Fruit fly (Drosophila melanogaster) whole organism, wandering third instar larva: Measurements from ENCODE around the gene CG11178.
A peak's percentile ranks its signal among the peaks of the same experiment; 100 is the strongest.

Experiments
- CG32264 ChIP-seq: fragments of 200-800 bp; sonication (Bioruptor generic); optimal IDR thresholded peaks from 2 replicates; lab custom pipeline; 2016; ENCODE audit warnings: missing biosample characterization, missing genetic modification characterization
- CG9705 ChIP-seq: fragments of 200-800 bp; sonication (Bioruptor generic); optimal IDR thresholded peaks from 2 replicates; lab custom pipeline; 2018; ENCODE audit warnings: missing biosample characterization, mild to moderate bottlenecking, missing genetic modification characterization
- CrebA ChIP-seq: fragments of 200-800 bp; sonication (Bioruptor generic); optimal IDR thresholded peaks from 2 replicates; lab custom pipeline; 2016; ENCODE audit warnings: missing biosample characterization, mild to moderate bottlenecking, missing genetic modification characterization, borderline replicate concordance
- Dfd ChIP-seq: fragments of >200 bp; optimal IDR thresholded peaks from 2 replicates; lab custom pipeline; 2017; ENCODE audit warnings: missing biosample characterization, missing genetic modification characterization
- Dif ChIP-seq: fragments of 200-275, 200-300 bp; sonication (Bioruptor generic); optimal IDR thresholded peaks from 2 replicates; lab custom pipeline; 2018; ENCODE audit warnings: missing biosample characterization, missing genetic modification characterization; ENCODE audit not compliant: partially characterized antibody
- GATAd ChIP-seq: sonication (Bioruptor generic); optimal IDR thresholded peaks from 2 replicates; lab custom pipeline; 2016; ENCODE audit warnings: missing biosample characterization, missing genetic modification characterization
- HLH106 ChIP-seq: fragments of 200-800 bp; optimal IDR thresholded peaks from 3 replicates; lab custom pipeline; 2019; ENCODE audit warnings: missing biosample characterization, mild to moderate bottlenecking, missing genetic modification characterization, moderate library complexity
- Hnf4 ChIP-seq: fragments of 200-800 bp; sonication (Bioruptor generic); optimal IDR thresholded peaks from 2 replicates; lab custom pipeline; 2016; ENCODE audit warnings: missing biosample characterization, mild to moderate bottlenecking, missing genetic modification characterization
- Hr78 ChIP-seq: fragments of >200 bp; optimal IDR thresholded peaks from 2 replicates; lab custom pipeline; 2017; ENCODE audit warnings: missing biosample characterization, missing genetic modification characterization
- Hr83 ChIP-seq: fragments of 200-300 bp; sonication (Bioruptor generic); optimal IDR thresholded peaks from 2 replicates; lab custom pipeline; 2016; ENCODE audit warnings: missing biosample characterization, mild to moderate bottlenecking, missing genetic modification characterization, moderate library complexity; ENCODE audit not compliant: poor library complexity, severe bottlenecking
- Jra ChIP-seq: sonication (Bioruptor generic); optimal IDR thresholded peaks from 2 replicates; lab custom pipeline; 2016; ENCODE audit warnings: missing biosample characterization, missing genetic modification characterization
- Mio ChIP-seq: sonication (Bioruptor generic); optimal IDR thresholded peaks from 2 replicates; lab custom pipeline; 2016; ENCODE audit warnings: missing biosample characterization, missing genetic modification characterization
- Myc ChIP-seq: fragments of >200 bp; optimal IDR thresholded peaks from 2 replicates; lab custom pipeline; 2017
- N ChIP-seq: fragments of >200 bp; optimal IDR thresholded peaks from 2 replicates; lab custom pipeline; 2018; ENCODE audit warnings: missing biosample characterization, missing external identifiers, missing genetic modification characterization
- OdsH ChIP-seq: fragments of 200-800 bp; sonication (Bioruptor generic); optimal IDR thresholded peaks from 2 replicates; lab custom pipeline; 2016; ENCODE audit warnings: missing biosample characterization, mild to moderate bottlenecking, missing genetic modification characterization
- Rel ChIP-seq, 2 experiments: fragments of 200-800 bp; sonication (Bioruptor generic) in 1 of 2; optimal IDR thresholded peaks; 2 replicates in 1 of 2; 3 replicates in 1 of 2; lab custom pipeline; 2016 to 2019; ENCODE audit warnings: mild to moderate bottlenecking in 2 of 2, missing biosample characterization in 2 of 2, missing genetic modification characterization in 2 of 2, moderate library complexity in 1 of 2
- Sp1 ChIP-seq: fragments of 200-800 bp; sonication (Bioruptor generic); optimal IDR thresholded peaks from 3 replicates; lab custom pipeline; 2019; ENCODE audit warnings: missing biosample characterization, mild to moderate bottlenecking, missing genetic modification characterization, moderate library complexity
- Vsx2 ChIP-seq: fragments of 200-300, 225-300 bp; sonication (Bioruptor generic); optimal IDR thresholded peaks from 2 replicates; lab custom pipeline; 2018; ENCODE audit warnings: missing biosample characterization, missing genetic modification characterization; ENCODE audit not compliant: partially characterized antibody
- br ChIP-seq: fragments of 200-800 bp; sonication (Bioruptor generic); optimal IDR thresholded peaks from 2 replicates; lab custom pipeline; 2016; ENCODE audit warnings: missing biosample characterization, missing genetic modification characterization
- brk ChIP-seq: fragments of 200-800 bp; sonication (Bioruptor generic); optimal IDR thresholded peaks from 2 replicates; lab custom pipeline; 2016; ENCODE audit warnings: missing biosample characterization, mild to moderate bottlenecking, missing genetic modification characterization
- dl ChIP-seq, 2 experiments: fragments of 175-275, 200-275 bp in 1 of 2; fragments of 200-275 bp in 1 of 2; sonication (Bioruptor generic); optimal IDR thresholded peaks; lab custom pipeline; 2018; ENCODE audit warnings: mild to moderate bottlenecking in 2 of 2, missing biosample characterization in 2 of 2, missing genetic modification characterization in 2 of 2, moderate library complexity in 2 of 2; ENCODE audit not compliant: partially characterized antibody in 2 of 2, insufficient read depth in 1 of 2
- dmrt93B ChIP-seq: fragments of 200-800 bp; sonication (Bioruptor generic); optimal IDR thresholded peaks from 2 replicates; lab custom pipeline; 2018; ENCODE audit warnings: missing biosample characterization, mild to moderate bottlenecking, missing genetic modification characterization
- dsf ChIP-seq: sonication (Bioruptor generic); optimal IDR thresholded peaks from 2 replicates; lab custom pipeline; 2016; ENCODE audit warnings: missing biosample characterization, missing genetic modification characterization, borderline replicate concordance
- ey ChIP-seq: fragments of 200-800 bp; sonication (Bioruptor generic); optimal IDR thresholded peaks from 2 replicates; lab custom pipeline; 2016; ENCODE audit warnings: missing biosample characterization, missing genetic modification characterization
- foxo ChIP-seq, 2 experiments: fragments of 200-800 bp; sonication (Bioruptor generic); optimal IDR thresholded peaks; 2 replicates in 1 of 2; 3 replicates in 1 of 2; lab custom pipeline; 2016 to 2017; ENCODE audit warnings: missing biosample characterization in 2 of 2, missing genetic modification characterization in 2 of 2
- fru ChIP-seq: fragments of 200-800 bp; sonication (Bioruptor generic); optimal IDR thresholded peaks from 3 replicates; lab custom pipeline; 2016; ENCODE audit warnings: missing biosample characterization, mild to moderate bottlenecking, missing genetic modification characterization
- jim ChIP-seq: fragments of 175-275, 200-325 bp; sonication (Bioruptor generic); optimal IDR thresholded peaks from 2 replicates; lab custom pipeline; 2016; ENCODE audit warnings: missing biosample characterization, mild to moderate bottlenecking, missing genetic modification characterization
- psq ChIP-seq: fragments of 200-800 bp; sonication (Bioruptor generic); optimal IDR thresholded peaks from 3 replicates; lab custom pipeline; 2017; ENCODE audit warnings: missing biosample characterization, mild to moderate bottlenecking, missing genetic modification characterization, moderate library complexity
- rgr ChIP-seq: fragments of 200-800 bp; sonication (Bioruptor generic); optimal IDR thresholded peaks from 3 replicates; lab custom pipeline; 2016; ENCODE audit warnings: missing biosample characterization, mild to moderate bottlenecking, missing genetic modification characterization
- sage ChIP-seq: fragments of 200-800 bp; sonication (Bioruptor generic); optimal IDR thresholded peaks from 2 replicates; lab custom pipeline; 2016; ENCODE audit warnings: missing biosample characterization, mild to moderate bottlenecking, missing genetic modification characterization
- sv ChIP-seq: fragments of 200-800 bp; sonication (Bioruptor generic); optimal IDR thresholded peaks from 3 replicates; lab custom pipeline; 2016; ENCODE audit warnings: missing biosample characterization, missing genetic modification characterization
- tai ChIP-seq: sonication (Bioruptor generic); optimal IDR thresholded peaks from 2 replicates; lab custom pipeline; 2016; ENCODE audit warnings: missing biosample characterization, missing genetic modification characterization
- usp ChIP-seq: fragments of >200 bp; optimal IDR thresholded peaks from 2 replicates; lab custom pipeline; 2017; ENCODE audit warnings: missing biosample characterization, missing genetic modification characterization
- woc ChIP-seq: sonication (Bioruptor generic); optimal IDR thresholded peaks from 2 replicates; lab custom pipeline; 2016; ENCODE audit warnings: missing biosample characterization, mild to moderate bottlenecking, missing genetic modification characterization

CG11178 gene

DNA sequence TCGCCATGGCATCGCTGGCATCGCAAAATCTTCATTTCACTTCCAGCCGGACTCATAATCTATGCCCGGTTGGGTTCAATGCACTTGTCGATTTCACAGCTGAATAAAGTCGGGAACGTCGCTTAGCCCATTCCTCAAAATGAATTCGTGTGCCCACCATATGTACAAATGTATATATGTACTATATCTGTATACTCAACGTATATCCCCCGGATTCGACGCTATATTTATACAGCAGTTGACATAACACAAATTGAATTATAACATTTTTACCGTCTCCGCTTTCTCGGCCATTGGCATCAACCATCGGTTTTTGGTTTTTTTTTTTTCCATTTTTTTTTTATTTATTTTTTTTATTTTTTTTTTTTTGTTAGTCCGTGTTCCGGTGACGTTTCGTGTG, 35.2 kb upstream of the CG11178 start (continued):
- no peak for TF ChIP-seq usp (GFP tag; lab: Kevin White, UChicago)
- TF ChIP-seq Mio (GFP tag; lab: Kevin White, UChicago): no peak
- peak; percentile 10 for TF ChIP-seq ey (GFP tag; lab: Kevin White, UChicago)
- TF ChIP-seq Dfd (GFP tag; lab: Kevin White, UChicago): no peak
- TF ChIP-seq brk (GFP tag; lab: Kevin White, UChicago): peak; percentile 67
- TF ChIP-seq rgr (GFP tag; lab: Kevin White, UChicago): peak; percentile 72
- no peak for TF ChIP-seq CG9705 (GFP tag; lab: Kevin White, UChicago)
- TF ChIP-seq tai (GFP tag; lab: Kevin White, UChicago): peak; percentile 1
- no peak for TF ChIP-seq Myc (lab: Kevin White, UChicago)
- TF ChIP-seq Vsx2 (GFP tag; lab: Kevin White, UChicago): no peak
- no peak for TF ChIP-seq Dif (GFP tag; lab: Kevin White, UChicago)

DNA sequence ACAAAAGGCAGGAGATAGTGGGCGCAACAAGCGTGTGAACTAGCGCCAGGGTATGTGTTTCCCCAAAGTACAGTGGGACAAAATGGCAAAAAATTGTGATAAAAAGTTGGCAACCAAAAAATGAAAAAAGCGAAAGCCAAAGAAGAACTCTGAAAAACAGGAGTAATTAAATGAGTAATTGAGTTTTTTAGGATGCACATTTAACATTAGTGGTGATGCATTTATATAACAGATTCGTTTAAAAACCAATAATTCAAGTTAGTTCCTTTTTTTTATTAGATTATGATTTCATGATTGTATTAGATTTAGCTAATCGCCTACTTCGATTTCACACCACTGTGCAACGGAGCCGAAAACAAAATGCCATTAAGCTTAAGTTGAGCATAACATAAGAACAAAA, 33.1 kb upstream of the CG11178 start:
- no peak for TF ChIP-seq brk (GFP tag; lab: Kevin White, UChicago)
- TF ChIP-seq OdsH: no peak
- TF ChIP-seq ey (GFP tag; lab: Kevin White, UChicago): peak; percentile 29
- TF ChIP-seq foxo (GFP tag; optimal IDR thresholded peaks at IDR 0.05; lab: Kevin White, UChicago): peak in 1 of 2 experiments; percentile 29

DNA sequence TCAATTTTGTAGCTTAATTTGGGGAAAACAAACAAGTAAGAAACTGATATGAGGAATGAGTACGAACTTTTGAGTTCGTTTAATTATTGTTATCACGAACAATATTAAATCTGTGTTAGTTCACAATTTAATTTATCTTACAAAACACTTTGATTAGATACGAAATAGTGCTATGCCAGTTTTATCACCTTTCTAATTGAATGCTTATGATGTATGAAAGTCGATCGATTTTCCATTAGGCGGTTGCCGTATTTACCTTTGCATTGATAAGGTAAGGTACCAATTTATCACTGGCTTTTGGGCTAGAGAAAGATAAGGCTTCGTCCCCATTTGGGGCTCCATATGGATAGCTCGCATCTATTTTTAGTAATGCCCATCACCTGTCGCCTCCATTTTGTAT, 26.2 kb upstream of the CG11178 start:
- TF ChIP-seq Hr83 (GFP tag; lab: Kevin White, UChicago): no peak
- no peak for TF ChIP-seq dmrt93B (GFP tag; lab: Kevin White, UChicago)
- no peak for TF ChIP-seq Rel (GFP tag; optimal IDR thresholded peaks at IDR 0.05; lab: Kevin White, UChicago)
- no peak for TF ChIP-seq Rel (tag; optimal IDR thresholded peaks at IDR 0.05; lab: Kevin White, UChicago)
- TF ChIP-seq jim: no peak
- no peak for TF ChIP-seq tai (GFP tag; lab: Kevin White, UChicago)
- no peak for TF ChIP-seq woc
- TF ChIP-seq foxo (GFP tag; optimal IDR thresholded peaks at IDR 0.05; lab: Kevin White, UChicago): no peak
- no peak for TF ChIP-seq CrebA (GFP tag; lab: Kevin White, UChicago)
- TF ChIP-seq HLH106 (tag; lab: Kevin White, UChicago): no peak
- TF ChIP-seq Hr78 (GFP tag; lab: Kevin White, UChicago): no peak
- no peak for TF ChIP-seq usp (GFP tag; lab: Kevin White, UChicago)

DNA sequence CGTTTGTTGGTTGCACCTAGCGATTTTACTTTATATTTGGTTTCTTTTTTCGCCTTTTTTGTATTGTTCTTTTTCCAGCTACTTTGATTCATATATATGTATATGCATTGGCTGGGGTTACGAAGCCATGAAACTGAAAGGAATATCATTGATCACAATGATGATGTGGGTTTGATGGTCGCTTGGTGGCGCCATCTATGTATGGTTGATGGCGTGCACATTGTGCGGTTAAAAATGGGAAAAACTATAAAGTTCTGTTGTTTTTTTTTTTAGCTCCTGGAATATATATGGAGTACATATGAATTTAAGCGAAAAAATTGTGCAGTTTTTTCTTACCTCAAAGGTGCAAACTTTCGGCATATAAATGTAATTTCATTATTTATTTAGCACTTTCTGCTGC, 18.6 kb upstream of the CG11178 start:
- TF ChIP-seq foxo (GFP tag; optimal IDR thresholded peaks at IDR 0.05; lab: Kevin White, UChicago) (no peak), woc (no peak), Sp1 (GFP tag; lab: Kevin White, UChicago) (no peak), usp (GFP tag; lab: Kevin White, UChicago) (no peak), GATAd (GFP tag; lab: Kevin White, UChicago) (no peak), Hnf4 (GFP tag; lab: Kevin White, UChicago) (no peak), N (GFP tag; lab: Kevin White, UChicago) (no peak), Dfd (GFP tag; lab: Kevin White, UChicago) (no peak), Hr78 (GFP tag; lab: Kevin White, UChicago) (no peak), dsf (GFP tag; lab: Kevin White, UChicago) (no peak), sage (no peak), dmrt93B (GFP tag; lab: Kevin White, UChicago) (no peak), psq (GFP tag; lab: Kevin White, UChicago) (no peak), Jra (no peak), CG9705 (GFP tag; lab: Kevin White, UChicago) (no peak), HLH106 (tag; lab: Kevin White, UChicago) (no peak), Dif (GFP tag; lab: Kevin White, UChicago) (no peak), CrebA (GFP tag; lab: Kevin White, UChicago) (no peak)

DNA sequence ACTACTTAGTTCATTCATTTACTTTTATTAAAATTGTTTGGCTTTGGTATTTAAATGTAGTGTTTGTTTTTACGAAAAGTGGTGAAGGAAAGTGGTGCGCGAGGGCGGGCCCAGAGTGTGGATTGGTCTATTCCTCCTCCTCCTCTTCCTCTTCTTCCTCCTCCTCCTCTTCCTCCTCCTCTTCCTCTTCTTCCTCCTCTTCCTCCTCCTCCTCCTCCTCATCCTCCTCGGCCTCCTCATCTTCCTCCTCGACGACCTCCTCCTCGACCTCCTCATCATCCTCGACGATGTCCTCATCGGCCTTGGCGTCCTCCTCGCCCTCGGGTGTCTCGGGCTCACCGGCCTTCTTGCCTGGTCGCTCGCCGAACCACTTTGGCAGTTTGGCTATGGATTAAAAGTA, 11.8 kb upstream of the CG11178 start:
- TF ChIP-seq br (GFP tag; lab: Kevin White, UChicago) (no peak), GATAd (GFP tag; lab: Kevin White, UChicago) (no peak), dl (GFP tag; optimal IDR thresholded peaks at IDR 0.05; lab: Kevin White, UChicago; ENCODE audit: insufficient read depth in 1 of 2, partially characterized antibody in 2 of 2) (no peak), Dif (GFP tag; lab: Kevin White, UChicago) (no peak), fru (no peak), CG32264 (GFP tag; lab: Kevin White, UChicago) (no peak), Hr78 (GFP tag; lab: Kevin White, UChicago) (no peak), tai (GFP tag; lab: Kevin White, UChicago) (no peak), sv (GFP tag; lab: Kevin White, UChicago) (no peak), Vsx2 (GFP tag; lab: Kevin White, UChicago) (no peak)
